Worm (Caenorhabditis elegans) whole organism, early embryonic: ENCODE results near the gene ceh-22.
A peak's percentile ranks its signal among the peaks of the same experiment; 100 is the strongest.

ENCODE experiments used
- B0310.2 ChIP-seq: sonication (generic microtip); optimal IDR thresholded peaks from 2 replicates; lab custom pipeline; 2016; ENCODE audit warnings: mild to moderate bottlenecking, missing genetic modification characterization, missing compliant biosample characterization
- F13C5.2 ChIP-seq: sonication (generic microtip); optimal IDR thresholded peaks from 2 replicates; lab custom pipeline; 2017; ENCODE audit warnings: mild to moderate bottlenecking, missing genetic modification characterization, inconsistent platforms, missing compliant biosample characterization
- aly-1 ChIP-seq: sonication (generic microtip); optimal IDR thresholded peaks from 2 replicates; lab custom pipeline; 2016; ENCODE audit warnings: missing genetic modification characterization, missing compliant biosample characterization
- ama-1 ChIP-seq: fragments of 150-350 bp; optimal IDR thresholded peaks from 2 replicates; lab custom pipeline; 2014
- ceh-13 ChIP-seq: fragments of 200-800 bp; sonication (Bioruptor generic); optimal IDR thresholded peaks from 2 replicates; lab custom pipeline; 2018; ENCODE audit warnings: mild to moderate bottlenecking, missing genetic modification characterization, missing compliant biosample characterization
- ceh-36 ChIP-seq: sonication (generic microtip); optimal IDR thresholded peaks from 2 replicates; lab custom pipeline; 2016; ENCODE audit warnings: missing genetic modification characterization, inconsistent platforms, missing compliant biosample characterization
- ets-7 ChIP-seq: sonication (generic microtip); optimal IDR thresholded peaks from 2 replicates; lab custom pipeline; 2016; ENCODE audit warnings: missing genotype, missing genetic modification characterization, missing compliant biosample characterization
- flt-1 ChIP-seq: fragments of 200-800 bp; sonication (Bioruptor generic); IDR thresholded peaks from 2 replicates; pipeline ENCODE4 v1.3.6; 2022; ENCODE audit warnings: missing genetic modification characterization, missing compliant biosample characterization
- hmbx-1 ChIP-seq: sonication (generic microtip); optimal IDR thresholded peaks from 2 replicates; lab custom pipeline; 2016; ENCODE audit warnings: mild to moderate bottlenecking, missing genetic modification characterization, missing compliant biosample characterization
- hmg-4 ChIP-seq: fragments of 200-800 bp; sonication (Bioruptor generic); optimal IDR thresholded peaks from 2 replicates; lab custom pipeline; 2018; ENCODE audit warnings: mild to moderate bottlenecking, missing genetic modification characterization, missing compliant biosample characterization
- hnd-1 ChIP-seq: sonication (generic microtip); optimal IDR thresholded peaks from 2 replicates; lab custom pipeline; 2016; ENCODE audit warnings: missing genetic modification characterization, missing compliant biosample characterization
- pes-1 ChIP-seq: fragments of 200-800 bp; sonication (Bioruptor generic); IDR thresholded peaks from 2 replicates; pipeline ENCODE4 v1.3.6; 2022; ENCODE audit warnings: missing genetic modification reagents, missing genetic modification characterization, missing compliant biosample characterization
- scrt-1 ChIP-seq: fragments of 200-800 bp; sonication (Bioruptor generic); IDR thresholded peaks from 2 replicates; pipeline ENCODE4 v1.3.6; 2022; ENCODE audit warnings: missing genetic modification characterization, missing compliant biosample characterization
- sea-1 ChIP-seq: fragments of 200-800 bp; sonication (Bioruptor generic); conservative IDR thresholded peaks from 2 replicates; pipeline ENCODE4 v1.3.6; 2022; ENCODE audit warnings: missing genetic modification characterization, missing compliant biosample characterization
- tbx-11 ChIP-seq: fragments of 200-800 bp; sonication (Bioruptor generic); IDR thresholded peaks from 2 replicates; pipeline ENCODE4 v1.3.6; 2022; ENCODE audit warnings: missing genetic modification characterization, missing compliant biosample characterization
- tbx-37 ChIP-seq: fragments of 200-800 bp; sonication (Bioruptor generic); conservative IDR thresholded peaks from 2 replicates; pipeline ENCODE4 v1.3.6; 2022; ENCODE audit warnings: missing genetic modification reagents, missing genetic modification characterization, missing compliant biosample characterization
- tra-4 ChIP-seq: sonication (generic microtip); optimal IDR thresholded peaks from 2 replicates; lab custom pipeline; 2017; ENCODE audit warnings: missing genetic modification characterization, missing compliant biosample characterization

ceh-22 gene

ce11 chrV:10654165-10654564 lies 17.6 kb upstream of the ceh-22 start, which contains the start of gene ugt-35:
Gene ugt-35, minus strand, starts transcription at chrV:10654265.
- TF ChIP-seq B0310.2 (tag; lab: Kevin White, UChicago) (no peak), ets-7 (tag; lab: Kevin White, UChicago) (no peak), tbx-37 (GFP tag; lab: Robert Waterston, UW) (no peak), hnd-1 (tag; lab: Kevin White, UChicago) (no peak), ceh-13 (no peak), ceh-36 (tag; lab: Kevin White, UChicago) (no peak)

ce11 chrV:10656958-10657357 lies 14.8 kb upstream of the ceh-22 start, which contains the start of gene ugt-34:
Gene ugt-34, minus strand, starts transcription at chrV:10656978.
- TF ChIP-seq B0310.2 (tag; lab: Kevin White, UChicago) (no peak), sea-1 (no peak), F13C5.2 (tag; lab: Kevin White, UChicago) (no peak), tra-4 (no peak), ceh-36 (tag; lab: Kevin White, UChicago) (no peak), hmbx-1 (tag; lab: Kevin White, UChicago) (no peak), pes-1 (GFP tag; lab: Robert Waterston, UW) (no peak), ets-7 (tag; lab: Kevin White, UChicago) (no peak), tbx-11 (GFP tag; lab: Robert Waterston, UW) (no peak), hmg-4 (GFP tag; lab: Kevin White, UChicago) (no peak), ceh-13 (no peak)

ce11 chrV:10657959-10658358 lies 13.8 kb upstream of the ceh-22 start, which contains the start of gene tut-2:
Gene tut-2, plus strand, starts transcription at chrV:10658235.
- TF ChIP-seq tbx-37 (GFP tag; lab: Robert Waterston, UW) (no peak), flt-1 (0 out of 2 replicates have a peak, but pooled peaks have one; percentile 12), B0310.2 (tag; lab: Kevin White, UChicago) (no peak)

- TF ChIP-seq F13C5.2 (tag; lab: Kevin White, UChicago) (no peak), tra-4 (no peak), sea-1 (no peak)
These were observed 12.4 kb upstream of the ceh-22 start for ce11 chrV:10659343-10659742.

DNA sequence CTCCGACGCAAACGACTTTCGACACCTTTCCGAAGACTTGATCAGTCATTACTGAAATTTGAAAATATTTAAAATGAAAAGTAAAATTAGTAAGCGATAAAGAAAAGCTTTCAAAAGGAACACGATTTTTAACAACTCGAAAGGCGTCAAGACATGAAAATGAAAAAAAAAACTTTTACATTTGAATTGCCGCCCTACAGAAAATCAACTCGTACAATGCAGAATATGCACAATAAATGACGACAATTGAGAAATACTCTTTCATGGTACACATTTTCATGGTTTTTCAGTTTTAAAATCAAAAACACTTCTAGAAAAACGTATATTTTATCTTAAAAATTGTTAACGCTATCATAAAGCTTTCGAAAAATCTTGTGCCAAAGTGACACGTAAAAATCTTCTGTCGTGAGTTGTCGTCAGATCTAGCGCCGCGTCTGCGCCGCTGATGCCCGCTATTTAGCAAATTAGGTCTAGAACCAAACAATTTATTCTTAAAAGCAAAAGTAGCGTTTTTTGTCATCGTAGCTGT lies 10.2 kb upstream of the ceh-22 start, which contains the start of gene sqv-4:
sqv-4 (minus strand) TSS at position 51 of the 529 bp plus-strand sequence.
- TF ChIP-seq hmbx-1 (tag; lab: Kevin White, UChicago): no peak
- TF ChIP-seq ets-7 (tag; lab: Kevin White, UChicago): no peak

- TF ChIP-seq ceh-36 (tag; lab: Kevin White, UChicago): no peak
- no peak for TF ChIP-seq hmg-4 (GFP tag; lab: Kevin White, UChicago)
These were observed 9.7 kb upstream of the ceh-22 start for ce11 chrV:10662000-10662399.

- no peak for TF ChIP-seq B0310.2 (tag; lab: Kevin White, UChicago)
- no peak for TF ChIP-seq aly-1 (tag; lab: Kevin White, UChicago)
- no peak for TF ChIP-seq F13C5.2 (tag; lab: Kevin White, UChicago)
- TF ChIP-seq ets-7 (tag; lab: Kevin White, UChicago): no peak
- TF ChIP-seq pes-1 (GFP tag; lab: Robert Waterston, UW): no peak
- TF ChIP-seq tbx-37 (GFP tag; lab: Robert Waterston, UW): no peak
- no peak for TF ChIP-seq ceh-13
- no peak for TF ChIP-seq flt-1
- no peak for TF ChIP-seq hmg-4 (GFP tag; lab: Kevin White, UChicago)
- TF ChIP-seq sea-1: no peak
- no peak for TF ChIP-seq hnd-1 (tag; lab: Kevin White, UChicago)
- TF ChIP-seq tra-4: no peak
- TF ChIP-seq ama-1: no peak
- TF ChIP-seq scrt-1: no peak
- TF ChIP-seq hmbx-1 (tag; lab: Kevin White, UChicago): no peak
- no peak for TF ChIP-seq tbx-11 (GFP tag; lab: Robert Waterston, UW)
- TF ChIP-seq ceh-36 (tag; lab: Kevin White, UChicago): no peak
These were observed 7.4 kb upstream of the ceh-22 start for ce11 chrV:10664271-10664670.

DNA sequence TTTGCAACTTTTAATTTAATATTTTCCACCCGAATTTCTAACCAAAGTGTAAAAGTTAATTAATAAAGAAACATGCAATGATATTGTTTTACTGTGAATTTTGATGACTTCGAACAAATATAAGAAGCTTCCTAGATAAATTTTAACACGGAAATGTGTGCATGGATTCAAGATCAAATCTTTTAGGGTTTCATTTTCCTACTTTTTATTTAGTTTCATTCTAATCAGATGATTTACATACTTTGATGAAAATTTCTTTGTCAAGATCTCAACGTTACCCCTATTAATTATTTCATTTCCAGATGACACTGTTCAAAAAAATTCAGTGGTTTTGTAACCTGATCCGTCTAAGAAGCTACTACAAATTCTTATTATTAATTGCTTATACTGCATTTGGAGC lies 4.4 kb upstream of the ceh-22 start, which contains the start of gene twk-12:
twk-12 (plus strand) TSS at position 301 of the 400 bp plus-strand sequence.
- TF ChIP-seq F13C5.2 (tag; lab: Kevin White, UChicago) (no peak), hmg-4 (GFP tag; lab: Kevin White, UChicago) (no peak), tra-4 (no peak), pes-1 (GFP tag; lab: Robert Waterston, UW) (no peak), ceh-13 (no peak), tbx-37 (GFP tag; lab: Robert Waterston, UW) (no peak), flt-1 (no peak), ets-7 (tag; lab: Kevin White, UChicago) (no peak), sea-1 (no peak), ceh-36 (tag; lab: Kevin White, UChicago) (no peak), B0310.2 (tag; lab: Kevin White, UChicago) (no peak), hmbx-1 (tag; lab: Kevin White, UChicago) (no peak), tbx-11 (GFP tag; lab: Robert Waterston, UW) (no peak)

- TF ChIP-seq ets-7 (tag; lab: Kevin White, UChicago): no peak
- TF ChIP-seq ama-1: no peak
- TF ChIP-seq ceh-13: no peak
- TF ChIP-seq tbx-11 (GFP tag; lab: Robert Waterston, UW): no peak
- no peak for TF ChIP-seq tra-4
These were observed 901 bp upstream of the ceh-22 start for ce11 chrV:10670817-10671216.
